Fruit fly (Drosophila melanogaster) whole organism, embryonic: ENCODE results near the gene Pvf2.
A peak's percentile ranks its signal among the peaks of the same experiment; 100 is the strongest.

Experiments used
- Ada2b ChIP-seq: fragments of 200-800 bp; sonication (Bioruptor generic); IDR thresholded peaks from 2 replicates; pipeline ENCODE4 v1.3.6; 2022; ENCODE audit warnings: missing biosample characterization, missing genetic modification characterization
- Aef1 ChIP-seq: fragments of 200-800 bp; sonication (Bioruptor generic); IDR thresholded peaks from 3 replicates; pipeline ENCODE4 v1.3.6; 2022; ENCODE audit warnings: missing biosample characterization, missing genetic modification characterization
- CG10565 ChIP-seq: fragments of 200-800 bp; sonication (Bioruptor generic); optimal IDR thresholded peaks from 3 replicates; lab custom pipeline; 2016; ENCODE audit warnings: missing biosample characterization, mild to moderate bottlenecking, missing genetic modification characterization
- CG11085 ChIP-seq: fragments of 200-800 bp; sonication (Bioruptor generic); IDR thresholded peaks from 2 replicates; pipeline ENCODE4 v1.3.6; 2022; ENCODE audit warnings: missing biosample characterization, missing genetic modification characterization
- CG11093 ChIP-seq: fragments of 200-800 bp; sonication (Bioruptor generic); IDR thresholded peaks from 3 replicates; pipeline ENCODE4 v1.3.6; 2022; ENCODE audit warnings: missing biosample characterization, missing genetic modification characterization
- CG11247 ChIP-seq: fragments of 200-800 bp; sonication (Bioruptor generic); IDR thresholded peaks from 2 replicates; pipeline ENCODE4 v1.3.6; 2022; ENCODE audit warnings: missing biosample characterization, missing genetic modification characterization
- CG12104 ChIP-seq: fragments of 200-800 bp; sonication (Bioruptor generic); optimal IDR thresholded peaks from 3 replicates; lab custom pipeline; 2016; ENCODE audit warnings: missing biosample characterization, missing genetic modification characterization
- CG12219 ChIP-seq: fragments of 200-800 bp; sonication (Bioruptor generic); optimal IDR thresholded peaks from 3 replicates; lab custom pipeline; 2018; ENCODE audit warnings: missing biosample characterization, mild to moderate bottlenecking, missing genetic modification characterization
- CG12391 ChIP-seq: fragments of 200-800 bp; sonication (Bioruptor generic); optimal IDR thresholded peaks from 3 replicates; lab custom pipeline; 2018; ENCODE audit warnings: missing biosample characterization, mild to moderate bottlenecking, missing genetic modification characterization, moderate library complexity
- CG13287 ChIP-seq: fragments of 200-800 bp; sonication (Bioruptor generic); IDR thresholded peaks from 2 replicates; pipeline ENCODE4 v1.3.6; 2022; ENCODE audit warnings: missing biosample characterization, missing genetic modification characterization; ENCODE audit not compliant: partially characterized antibody
- CG13775 ChIP-seq: fragments of 200-800 bp; sonication (Bioruptor generic); optimal IDR thresholded peaks from 3 replicates; lab custom pipeline; 2017; ENCODE audit warnings: missing biosample characterization, mild to moderate bottlenecking, missing genetic modification characterization
- CG15073 ChIP-seq: fragments of 200-800 bp; sonication (Bioruptor generic); optimal IDR thresholded peaks from 2 replicates; lab custom pipeline; 2016; ENCODE audit warnings: missing biosample characterization, missing genetic modification characterization
- CG17186 ChIP-seq: fragments of 200-800 bp; sonication (Bioruptor generic); optimal IDR thresholded peaks from 3 replicates; lab custom pipeline; 2017; ENCODE audit warnings: missing biosample characterization, missing genetic modification reagents, missing genetic modification characterization
- CG18262 ChIP-seq: fragments of 200-800 bp; optimal IDR thresholded peaks from 3 replicates; lab custom pipeline; 2019; ENCODE audit warnings: missing biosample characterization, mild to moderate bottlenecking, missing genetic modification characterization, moderate library complexity
- CG1832 ChIP-seq: fragments of 200-800 bp; sonication (Bioruptor generic); optimal IDR thresholded peaks from 2 replicates; lab custom pipeline; 2017; ENCODE audit warnings: missing biosample characterization, mild to moderate bottlenecking, missing genetic modification characterization, inconsistent platforms
- CG2116 ChIP-seq: fragments of 200-800 bp; sonication (Bioruptor generic); optimal IDR thresholded peaks from 3 replicates; lab custom pipeline; 2018; ENCODE audit warnings: missing biosample characterization, mild to moderate bottlenecking, missing genetic modification characterization
- CG2199 ChIP-seq: fragments of 200-800 bp; sonication (Bioruptor generic); IDR thresholded peaks from 3 replicates; pipeline ENCODE4 v1.3.6; 2022; ENCODE audit warnings: missing biosample characterization, missing genetic modification characterization
- CG32532 ChIP-seq: fragments of 200-800 bp; sonication (Bioruptor generic); IDR thresholded peaks from 2 replicates; pipeline ENCODE4 v1.3.6; 2022; ENCODE audit warnings: missing biosample characterization, missing genetic modification characterization
- CG33213 ChIP-seq: fragments of 200-800 bp; sonication (Bioruptor generic); optimal IDR thresholded peaks from 3 replicates; lab custom pipeline; 2016; ENCODE audit warnings: missing biosample characterization, missing genetic modification characterization
- CG3847 ChIP-seq: fragments of 200-800 bp; sonication (Bioruptor generic); IDR thresholded peaks from 2 replicates; pipeline ENCODE4 v1.3.6; 2022; ENCODE audit warnings: missing biosample characterization, missing genetic modification characterization
- CG42726 ChIP-seq: fragments of 200-800 bp; sonication (Bioruptor generic); IDR thresholded peaks from 2 replicates; pipeline ENCODE4 v1.3.6; 2022; ENCODE audit warnings: missing biosample characterization, missing genetic modification characterization; ENCODE audit not compliant: partially characterized antibody
- CG6854 ChIP-seq: fragments of 200-800 bp; sonication (Bioruptor generic); optimal IDR thresholded peaks from 3 replicates; lab custom pipeline; 2017; ENCODE audit warnings: missing biosample characterization, mild to moderate bottlenecking, missing genetic modification characterization
- CG7271 ChIP-seq: fragments of 200-800 bp; sonication (Bioruptor generic); optimal IDR thresholded peaks from 2 replicates; lab custom pipeline; 2018; ENCODE audit warnings: missing biosample characterization, mild to moderate bottlenecking, missing genetic modification characterization, moderate library complexity
- CG8281 ChIP-seq: fragments of 200-800 bp; sonication (Bioruptor generic); optimal IDR thresholded peaks from 2 replicates; lab custom pipeline; 2018; ENCODE audit warnings: missing biosample characterization, mild to moderate bottlenecking, missing genetic modification characterization, moderate library complexity
- CG8944 ChIP-seq: fragments of 200-800 bp; sonication (Bioruptor generic); optimal IDR thresholded peaks from 3 replicates; lab custom pipeline; 2016; ENCODE audit warnings: missing biosample characterization, missing genetic modification characterization
- Dip2 ChIP-seq: fragments of 200-800 bp; sonication (Bioruptor generic); IDR thresholded peaks from 2 replicates; pipeline ENCODE4 v1.3.6; 2022; ENCODE audit warnings: missing biosample characterization, missing genetic modification characterization
- Dip3 ChIP-seq: fragments of 200-800 bp; sonication (Bioruptor generic); optimal IDR thresholded peaks from 3 replicates; lab custom pipeline; 2016; ENCODE audit warnings: missing biosample characterization, missing genetic modification characterization
- Dref ChIP-seq: fragments of 200-800 bp; sonication (Bioruptor generic); IDR thresholded peaks from 2 replicates; pipeline ENCODE4 v1.3.6; 2022; ENCODE audit warnings: missing biosample characterization, missing genetic modification characterization
- Ets65A ChIP-seq: fragments of 200-800 bp; sonication (Bioruptor generic); peaks from one replicate; lab custom pipeline; 2016; ENCODE audit warnings: missing biosample characterization, missing genetic modification characterization
- Ets97D ChIP-seq: fragments of 200-800 bp; sonication (Bioruptor generic); optimal IDR thresholded peaks from 3 replicates; lab custom pipeline; 2016; ENCODE audit warnings: missing biosample characterization, missing genetic modification characterization
- HLH4C ChIP-seq: fragments of 200-800 bp; sonication (Bioruptor generic); IDR thresholded peaks from 3 replicates; pipeline ENCODE4 v1.3.6; 2022; ENCODE audit warnings: missing biosample characterization, missing genetic modification characterization; ENCODE audit not compliant: partially characterized antibody
- HmgD ChIP-seq: fragments of 200-800 bp; sonication (Bioruptor generic); optimal IDR thresholded peaks from 3 replicates; lab custom pipeline; 2016; ENCODE audit warnings: missing biosample characterization, missing genetic modification characterization
- Mes4 ChIP-seq: fragments of 200-800 bp; sonication (Bioruptor generic); optimal IDR thresholded peaks from 2 replicates; lab custom pipeline; 2016; ENCODE audit warnings: missing biosample characterization, missing genetic modification characterization
- NC2α ChIP-seq: fragments of 200-800 bp; sonication (Bioruptor generic); optimal IDR thresholded peaks from 2 replicates; lab custom pipeline; 2016; ENCODE audit warnings: missing biosample characterization, missing genetic modification characterization
- Poxn ChIP-seq: fragments of 200-800 bp; sonication (Bioruptor generic); IDR thresholded peaks from 2 replicates; pipeline ENCODE4 v1.3.6; 2022; ENCODE audit warnings: missing biosample characterization, missing genetic modification characterization
- Ravus ChIP-seq: fragments of 200-800 bp; sonication (Bioruptor generic); IDR thresholded peaks from 2 replicates; pipeline ENCODE4 v1.3.6; 2022; ENCODE audit warnings: missing biosample characterization, missing genetic modification characterization
- ab ChIP-seq: fragments of 200-800 bp; sonication (Bioruptor generic); optimal IDR thresholded peaks from 2 replicates; lab custom pipeline; 2016; ENCODE audit warnings: missing biosample characterization, missing genetic modification characterization
- abd-A ChIP-seq: fragments of 200-800 bp; sonication (Bioruptor generic); optimal IDR thresholded peaks from 3 replicates; lab custom pipeline; 2019; ENCODE audit warnings: missing biosample characterization, mild to moderate bottlenecking, missing genetic modification characterization, moderate library complexity
- al ChIP-seq: fragments of 200-800 bp; sonication (Bioruptor generic); IDR thresholded peaks from 2 replicates; pipeline ENCODE4 v1.3.6; 2022; ENCODE audit warnings: missing biosample characterization, missing genetic modification characterization
- aop ChIP-seq: fragments of 200-800 bp; sonication (Bioruptor generic); IDR thresholded peaks from 2 replicates; pipeline ENCODE4 v1.3.6; 2022; ENCODE audit warnings: missing biosample characterization, missing genetic modification characterization
- ase ChIP-seq: fragments of 200-800 bp; sonication (Bioruptor generic); IDR thresholded peaks from 3 replicates; pipeline ENCODE4 v1.3.6; 2022; ENCODE audit warnings: missing biosample characterization, missing genetic modification characterization
- esg ChIP-seq: fragments of 200-800 bp; sonication (Bioruptor generic); conservative IDR thresholded peaks from 2 replicates; pipeline ENCODE4 v1.3.6; 2022; ENCODE audit warnings: missing biosample characterization, missing genetic modification characterization
- fru ChIP-seq: fragments of >200 bp; optimal IDR thresholded peaks from 2 replicates; lab custom pipeline; 2017
- p53 ChIP-seq: fragments of 200-800 bp; sonication (Bioruptor generic); optimal IDR thresholded peaks from 2 replicates; lab custom pipeline; 2016; ENCODE audit warnings: missing biosample characterization, missing genetic modification characterization
- pum ChIP-seq: fragments of 200-800 bp; sonication (Bioruptor generic); optimal IDR thresholded peaks from 2 replicates; lab custom pipeline; 2016; ENCODE audit warnings: missing biosample characterization, missing genetic modification characterization
- repo ChIP-seq: fragments of 200-800 bp; sonication (Bioruptor generic); optimal IDR thresholded peaks from 2 replicates; lab custom pipeline; 2016; ENCODE audit warnings: missing biosample characterization, missing genetic modification characterization
- sna ChIP-seq: fragments of 200-800 bp; sonication (Bioruptor generic); IDR thresholded peaks from 2 replicates; pipeline ENCODE4 v1.3.6; 2022; ENCODE audit warnings: missing biosample characterization, missing genetic modification characterization; ENCODE audit not compliant: partially characterized antibody
- stwl ChIP-seq: fragments of 200-800 bp; sonication (Bioruptor generic); optimal IDR thresholded peaks from 3 replicates; lab custom pipeline; 2018; ENCODE audit warnings: missing biosample characterization, mild to moderate bottlenecking, missing genetic modification characterization, moderate library complexity
- tll ChIP-seq, 2 experiments: fragments of 200-800 bp in 1 of 2; fragments of >200 bp in 1 of 2; sonication (Bioruptor generic) in 1 of 2; optimal IDR thresholded peaks; 2 replicates each; lab custom pipeline; 2017 to 2019; ENCODE audit warnings: missing biosample characterization in 2 of 2, missing genetic modification characterization in 2 of 2, mild to moderate bottlenecking in 1 of 2, moderate library complexity in 1 of 2
- vnd ChIP-seq: fragments of 200-800 bp; sonication (Bioruptor generic); IDR thresholded peaks from 3 replicates; pipeline ENCODE4 v1.3.6; 2022; ENCODE audit warnings: missing biosample characterization, missing genetic modification characterization; ENCODE audit not compliant: partially characterized antibody
- vvl ChIP-seq: fragments of 200-800 bp; sonication (Bioruptor generic); IDR thresholded peaks from 2 replicates; pipeline ENCODE4 v1.3.6; 2022; ENCODE audit warnings: missing biosample characterization, missing genetic modification characterization
- wdn ChIP-seq: fragments of 200-800 bp; sonication (Bioruptor generic); IDR thresholded peaks from 2 replicates; pipeline ENCODE4 v1.3.6; 2022; ENCODE audit warnings: missing biosample characterization, missing genetic modification characterization

Gene Pvf2

dm6 chr2L:7033100-7033675 lies 51.2 kb downstream of the Pvf2 start (continued):
- TF ChIP-seq CG15073 (GFP tag; lab: Kevin White, UChicago): peak; percentile 100
- no peak for TF ChIP-seq CG6854 (GFP tag; lab: Kevin White, UChicago)
- peak; percentile 55 for TF ChIP-seq Ada2b (GFP tag; lab: Robert Waterston, UW)
- TF ChIP-seq CG18262 (tag; lab: Kevin White, UChicago): peak; percentile 25
- peak; percentile 36; the same call in 1 of the 2 replicates for TF ChIP-seq CG11085 (GFP tag; lab: Robert Waterston, UW)
- TF ChIP-seq Dip2 (GFP tag; lab: Robert Waterston, UW): no peak
- no peak for TF ChIP-seq Poxn (GFP tag; lab: Robert Waterston, UW)
- no peak for TF ChIP-seq CG13287 (GFP tag; lab: Robert Waterston, UW)
- TF ChIP-seq repo: peak; percentile 35
- TF ChIP-seq Ets97D (GFP tag; lab: Kevin White, UChicago): peak; percentile 12
- TF ChIP-seq CG33213: peak; percentile 21
- no peak for TF ChIP-seq p53
- no peak for TF ChIP-seq fru (lab: Kevin White, UChicago)
- TF ChIP-seq CG8944 (GFP tag; lab: Kevin White, UChicago): no peak
- TF ChIP-seq CG11093 (GFP tag; lab: Robert Waterston, UW): no peak
- no peak for TF ChIP-seq CG17186
- peak; percentile 50; the same call in 1 of the 3 replicates for TF ChIP-seq ase (GFP tag; lab: Robert Waterston, UW)
- no peak for TF ChIP-seq CG1832 (GFP tag; lab: Kevin White, UChicago)
- no peak for TF ChIP-seq CG10565
- TF ChIP-seq ab (GFP tag; lab: Kevin White, UChicago): no peak
- no peak for TF ChIP-seq aop (GFP tag; lab: Robert Waterston, UW)
- TF ChIP-seq CG12391 (tag; lab: Kevin White, UChicago): no peak
- TF ChIP-seq CG12104 (GFP tag; lab: Kevin White, UChicago): no peak
- TF ChIP-seq Mes4 (GFP tag; lab: Kevin White, UChicago): no peak
- no peak for TF ChIP-seq CG8281 (tag; lab: Kevin White, UChicago)
- no peak for TF ChIP-seq stwl (tag; lab: Kevin White, UChicago)
- TF ChIP-seq Aef1 (GFP tag; lab: Robert Waterston, UW): peak; percentile 21; the same call in 1 of the 3 replicates
- no peak for TF ChIP-seq CG2199
- TF ChIP-seq CG32532: peak; percentile 65
- TF ChIP-seq CG42726: no peak
- no peak for TF ChIP-seq CG12219 (GFP tag; lab: Kevin White, UChicago)
- no peak for TF ChIP-seq CG13775 (GFP tag; lab: Kevin White, UChicago)
- TF ChIP-seq Ravus (GFP tag; lab: Robert Waterston, UW): no peak
- TF ChIP-seq Dref (GFP tag; lab: Robert Waterston, UW): no peak
- no peak for TF ChIP-seq CG11247 (GFP tag; lab: Robert Waterston, UW)
- peak; percentile 69 for TF ChIP-seq vvl (GFP tag; lab: Robert Waterston, UW)
- TF ChIP-seq abd-A: no peak
- no peak for TF ChIP-seq HLH4C
- TF ChIP-seq wdn: no peak
- no peak for TF ChIP-seq NC2α (GFP tag; lab: Kevin White, UChicago)
- no peak for TF ChIP-seq CG7271 (tag; lab: Kevin White, UChicago)
- no peak for TF ChIP-seq tll (GFP tag; optimal IDR thresholded peaks at IDR 0.05; lab: Kevin White, UChicago)
- TF ChIP-seq al (GFP tag; lab: Robert Waterston, UW): no peak
- TF ChIP-seq Ets65A (GFP tag; lab: Kevin White, UChicago): no peak
- TF ChIP-seq esg (GFP tag; lab: Robert Waterston, UW): no peak
- TF ChIP-seq CG3847 (GFP tag; lab: Robert Waterston, UW): 0 out of 2 replicates have a peak, but pooled peaks have one; percentile 23
- TF ChIP-seq CG2116 (GFP tag; lab: Kevin White, UChicago): no peak
- no peak for TF ChIP-seq vnd
- TF ChIP-seq pum: peak; percentile 14
- no peak for TF ChIP-seq sna
- TF ChIP-seq Dip3: peak; percentile 36
- TF ChIP-seq HmgD (GFP tag; lab: Kevin White, UChicago): no peak
